Fruit fly (Drosophila melanogaster) whole organism, pupa: ENCODE results near the gene CG6051.
A peak's percentile ranks its signal among the peaks of the same experiment; 100 is the strongest.

Experiments used
- CG10348 ChIP-seq: fragments of 200-800 bp; sonication (Bioruptor generic); IDR thresholded peaks from 2 replicates; pipeline ENCODE4 v1.3.6; 2022; ENCODE audit warnings: missing biosample characterization, missing genetic modification characterization
- CG12605 ChIP-seq: fragments of 200-800 bp; sonication (Bioruptor generic); IDR thresholded peaks from 2 replicates; pipeline ENCODE4 v1.3.6; 2022; ENCODE audit warnings: missing biosample characterization, missing genetic modification characterization
- CG13204 ChIP-seq: fragments of 200-800 bp; sonication (Bioruptor generic); optimal IDR thresholded peaks from 2 replicates; lab custom pipeline; 2018; ENCODE audit warnings: missing biosample characterization, mild to moderate bottlenecking, missing genetic modification characterization, moderate library complexity
- CG14655 ChIP-seq: fragments of 200-800 bp; sonication (Bioruptor generic); optimal IDR thresholded peaks from 3 replicates; lab custom pipeline; 2017; ENCODE audit warnings: mild to moderate bottlenecking, missing biosample characterization, missing genetic modification reagents, missing genetic modification characterization
- CG15710 ChIP-seq: fragments of 200-800 bp; sonication (Bioruptor generic); optimal IDR thresholded peaks from 2 replicates; lab custom pipeline; 2018; ENCODE audit warnings: missing biosample characterization, mild to moderate bottlenecking, missing genetic modification characterization, moderate library complexity
- CG17806 ChIP-seq: fragments of 200-800 bp; sonication (Bioruptor generic); optimal IDR thresholded peaks from 2 replicates; lab custom pipeline; 2018; ENCODE audit warnings: missing biosample characterization, mild to moderate bottlenecking, missing genetic modification characterization, moderate library complexity
- CG32121 ChIP-seq: fragments of 200-800 bp; sonication (Bioruptor generic); IDR thresholded peaks from 2 replicates; pipeline ENCODE4 v1.3.6; 2022; ENCODE audit warnings: missing biosample characterization, missing genetic modification characterization
- CG34367 ChIP-seq: fragments of 200-800 bp; sonication (Bioruptor generic); optimal IDR thresholded peaks from 2 replicates; lab custom pipeline; 2018; ENCODE audit warnings: missing biosample characterization, mild to moderate bottlenecking, missing genetic modification characterization
- CG4496 ChIP-seq: fragments of 200-800 bp; sonication (Bioruptor generic); IDR thresholded peaks from 3 replicates; pipeline ENCODE4 v1.3.6; 2022; ENCODE audit warnings: missing biosample characterization, missing genetic modification characterization
- CG8159 ChIP-seq: fragments of 200-800 bp; sonication (Bioruptor generic); optimal IDR thresholded peaks from 3 replicates; lab custom pipeline; 2018; ENCODE audit warnings: missing biosample characterization, mild to moderate bottlenecking, missing genetic modification characterization, moderate library complexity
- CG8301 ChIP-seq: fragments of 200-800 bp; sonication (Bioruptor generic); optimal IDR thresholded peaks from 2 replicates; lab custom pipeline; 2018; ENCODE audit warnings: missing biosample characterization, mild to moderate bottlenecking, missing genetic modification characterization
- CG9948 ChIP-seq: fragments of 200-800 bp; sonication (Bioruptor generic); optimal IDR thresholded peaks from 2 replicates; lab custom pipeline; 2018; ENCODE audit warnings: missing biosample characterization, mild to moderate bottlenecking, missing genetic modification characterization, moderate library complexity
- D1 ChIP-seq: fragments of 200-800 bp; sonication (Bioruptor generic); optimal IDR thresholded peaks from 2 replicates; lab custom pipeline; 2018; ENCODE audit warnings: missing biosample characterization, mild to moderate bottlenecking, missing genetic modification characterization, moderate library complexity
- EcR ChIP-seq: fragments of 200-800 bp; sonication (Bioruptor generic); optimal IDR thresholded peaks from 3 replicates; lab custom pipeline; 2019; ENCODE audit warnings: missing biosample characterization, missing genetic modification characterization, mild to moderate bottlenecking, moderate library complexity, missing genetic modification reagents
- Ets98B ChIP-seq: fragments of 200-800 bp; sonication (Bioruptor generic); IDR thresholded peaks from 2 replicates; pipeline ENCODE4 v1.3.6; 2022; ENCODE audit warnings: missing biosample characterization, missing genetic modification characterization
- Pif1A ChIP-seq: fragments of 200-800 bp; sonication (Bioruptor generic); optimal IDR thresholded peaks from 3 replicates; lab custom pipeline; 2016; ENCODE audit warnings: missing biosample characterization, missing genetic modification characterization
- Pif1B ChIP-seq: fragments of 200-800 bp; sonication (Bioruptor generic); optimal IDR thresholded peaks from 3 replicates; lab custom pipeline; 2016; ENCODE audit warnings: missing biosample characterization, missing genetic modification characterization
- Snoo ChIP-seq: fragments of 200-800 bp; sonication (Bioruptor generic); optimal IDR thresholded peaks from 3 replicates; lab custom pipeline; 2017; ENCODE audit warnings: missing biosample characterization, mild to moderate bottlenecking, missing genetic modification characterization, inconsistent platforms
- fd96Ca ChIP-seq: fragments of 200-800 bp; sonication (Bioruptor generic); IDR thresholded peaks from 3 replicates; pipeline ENCODE4 v1.3.6; 2022; ENCODE audit warnings: missing biosample characterization, missing genetic modification characterization
- gl ChIP-seq: fragments of 200-800 bp; sonication (Bioruptor generic); optimal IDR thresholded peaks from 2 replicates; lab custom pipeline; 2018; ENCODE audit warnings: missing biosample characterization, mild to moderate bottlenecking, missing genetic modification characterization
- rn ChIP-seq: fragments of 200-800 bp; sonication (Bioruptor generic); IDR thresholded peaks from 2 replicates; pipeline ENCODE4 v1.3.6; 2022; ENCODE audit warnings: missing biosample characterization, missing genetic modification characterization

The CG6051 gene

DNA sequence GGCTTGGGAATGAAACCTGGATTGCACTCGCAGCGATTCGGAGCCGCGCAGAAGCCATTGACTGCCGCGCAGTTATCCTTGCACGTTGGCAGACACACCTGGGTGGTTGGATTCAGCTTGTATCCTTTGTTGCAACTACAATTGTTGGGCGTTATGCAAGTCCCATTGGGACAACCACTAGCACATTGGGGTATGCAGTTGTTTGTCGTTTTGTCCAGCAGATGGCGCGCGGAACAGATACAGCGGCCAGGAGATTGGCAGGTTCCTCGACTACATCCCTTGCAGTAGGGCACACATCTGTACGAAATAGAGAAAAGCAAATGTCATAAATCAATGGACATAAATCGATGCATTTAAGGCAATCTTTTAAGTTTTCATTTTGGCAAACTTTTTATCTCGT, 52.2 kb downstream of the CG6051 start:
- TF ChIP-seq D1 (no peak), Pif1A (GFP tag; lab: Kevin White, UChicago) (no peak)
- TF ChIP-seq, all 21 proteins: peak for 0

DNA sequence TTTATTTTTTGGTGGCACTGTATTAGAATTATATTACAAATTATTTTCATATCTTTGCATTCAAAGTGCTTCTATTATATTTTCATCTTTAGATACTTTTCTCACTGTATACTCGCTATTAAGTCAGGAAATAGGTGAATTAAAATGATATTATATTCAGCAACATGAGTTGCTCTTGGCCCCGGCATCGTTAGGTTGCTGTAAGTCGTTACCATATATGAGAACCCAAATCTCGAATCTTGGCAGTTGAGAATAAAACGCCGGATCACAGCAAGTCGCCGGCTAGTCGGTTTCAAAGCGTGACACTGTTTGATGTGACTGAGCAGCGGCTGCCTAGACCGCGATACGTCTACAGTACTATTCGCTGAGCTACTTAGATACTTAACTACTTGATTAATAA, 56.6 kb downstream of the CG6051 start, which contains the start of gene CG14259:
Gene CG14259, plus strand, starts transcription at position 301 of the 400 bp plus-strand sequence.
- TF ChIP-seq Pif1B (GFP tag; lab: Kevin White, UChicago): no peak
- TF ChIP-seq Ets98B: no peak
- no peak for TF ChIP-seq CG13204
- TF ChIP-seq EcR (GFP tag; lab: Kevin White, UChicago): no peak
- no peak for TF ChIP-seq CG10348 (GFP tag; lab: Robert Waterston, UW)
- no peak for TF ChIP-seq Pif1A (GFP tag; lab: Kevin White, UChicago)
- no peak for TF ChIP-seq CG12605 (GFP tag; lab: Robert Waterston, UW)
- no peak for TF ChIP-seq CG8159 (tag; lab: Kevin White, UChicago)

DNA sequence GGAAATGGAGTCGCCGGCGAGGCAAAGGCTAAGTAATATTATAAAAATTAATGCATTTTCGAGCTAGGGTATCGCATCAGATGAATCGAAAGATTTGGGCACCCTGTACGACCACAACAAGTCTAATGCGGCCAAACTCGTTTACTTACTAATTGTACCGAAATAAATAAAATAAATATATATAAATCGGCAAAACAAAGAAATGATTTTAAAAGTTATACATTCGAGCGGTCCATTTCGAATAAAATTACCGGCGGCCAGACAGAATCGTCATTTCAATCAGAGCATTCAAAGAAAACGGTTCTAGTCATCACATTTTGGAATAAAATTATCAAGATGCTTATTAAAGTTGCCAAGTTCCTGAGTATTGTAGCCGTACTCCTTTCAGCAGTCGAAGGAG, 58.0 kb downstream of the CG6051 start, which contains the start of gene CG14258:
Gene CG14258, plus strand, starts transcription at position 301 of the 400 bp plus-strand sequence.
- TF ChIP-seq gl (tag; lab: Kevin White, UChicago): no peak
- no peak for TF ChIP-seq CG32121 (GFP tag; lab: Robert Waterston, UW)
- no peak for TF ChIP-seq Snoo (tag; lab: Kevin White, UChicago)
- TF ChIP-seq CG8301 (tag; lab: Kevin White, UChicago): no peak

DNA sequence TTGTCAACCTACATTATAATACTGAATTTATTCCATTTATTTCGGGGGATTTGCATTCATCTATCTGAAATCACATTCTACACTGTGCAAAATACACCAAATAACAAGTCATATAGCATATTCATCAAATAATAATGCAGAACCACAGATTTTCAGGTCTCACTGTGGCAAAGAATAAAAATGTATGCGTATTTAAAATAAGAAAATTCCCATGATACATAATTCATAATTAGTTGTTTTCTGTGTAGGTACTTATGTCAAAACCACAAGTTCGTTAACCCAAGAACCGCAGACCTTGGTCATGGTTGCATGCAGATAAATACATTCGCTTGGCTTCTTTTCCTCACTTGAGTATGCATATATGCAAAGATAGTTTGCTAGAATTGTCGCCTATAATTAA, 58.6 kb downstream of the CG6051 start:
- peak; percentile 80 for TF ChIP-seq CG4496 (GFP tag; lab: Robert Waterston, UW)
- TF ChIP-seq CG15710: peak; percentile 34
- peak; percentile 34 for TF ChIP-seq Pif1A (GFP tag; lab: Kevin White, UChicago)
- no peak for TF ChIP-seq gl (tag; lab: Kevin White, UChicago)
- TF ChIP-seq CG34367 (tag; lab: Kevin White, UChicago): peak; percentile 34
- TF ChIP-seq CG8301 (tag; lab: Kevin White, UChicago): peak; percentile 31
- TF ChIP-seq CG17806: peak; percentile 36
- TF ChIP-seq CG10348 (GFP tag; lab: Robert Waterston, UW): no peak
- TF ChIP-seq CG9948: peak; percentile 50
- peak; percentile 40; the same call in 1 of the 2 replicates for TF ChIP-seq CG32121 (GFP tag; lab: Robert Waterston, UW)
- TF ChIP-seq fd96Ca: no peak
- TF ChIP-seq CG8159 (tag; lab: Kevin White, UChicago): peak; percentile 50
- TF ChIP-seq CG14655 (GFP tag; lab: Kevin White, UChicago): peak; percentile 34
- TF ChIP-seq rn (GFP tag; lab: Robert Waterston, UW): no peak
- peak; percentile 72 for TF ChIP-seq EcR (GFP tag; lab: Kevin White, UChicago)
- TF ChIP-seq, all 21 proteins: peak for 11

DNA sequence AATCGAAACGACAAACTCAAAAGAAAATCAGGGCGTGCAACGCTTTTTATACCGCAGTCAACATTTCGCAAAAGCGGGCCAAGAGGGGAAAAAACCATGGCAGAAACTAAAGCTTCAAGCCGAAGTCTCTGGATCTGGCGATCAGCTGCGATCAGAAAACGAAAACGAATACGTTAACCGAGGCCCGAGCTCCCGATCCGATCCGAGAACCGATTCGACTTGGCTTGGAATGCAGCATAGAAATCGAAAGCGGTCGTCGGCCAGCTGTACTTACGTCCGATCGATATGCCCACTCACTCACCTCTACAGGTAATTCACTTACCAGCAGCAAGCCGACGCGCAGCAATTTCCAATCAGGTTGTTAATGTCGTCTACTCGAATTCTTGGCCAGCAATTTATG, 59.8 kb downstream of the CG6051 start, which contains the start of gene Cpr97Eb:
Gene Cpr97Eb, minus strand, starts transcription at position 25 of the 400 bp plus-strand sequence.
- no peak for TF ChIP-seq Pif1B (GFP tag; lab: Kevin White, UChicago)
- peak; percentile 15; the same call in 1 of the 3 replicates for TF ChIP-seq CG4496 (GFP tag; lab: Robert Waterston, UW)
- no peak for TF ChIP-seq Snoo (tag; lab: Kevin White, UChicago)
- TF ChIP-seq EcR (GFP tag; lab: Kevin White, UChicago): peak; percentile 44
- TF ChIP-seq Ets98B: 0 out of 2 replicates have a peak, but pooled peaks have one; percentile 24
- TF ChIP-seq CG32121 (GFP tag; lab: Robert Waterston, UW): 0 out of 2 replicates have a peak, but pooled peaks have one; percentile 40

DNA sequence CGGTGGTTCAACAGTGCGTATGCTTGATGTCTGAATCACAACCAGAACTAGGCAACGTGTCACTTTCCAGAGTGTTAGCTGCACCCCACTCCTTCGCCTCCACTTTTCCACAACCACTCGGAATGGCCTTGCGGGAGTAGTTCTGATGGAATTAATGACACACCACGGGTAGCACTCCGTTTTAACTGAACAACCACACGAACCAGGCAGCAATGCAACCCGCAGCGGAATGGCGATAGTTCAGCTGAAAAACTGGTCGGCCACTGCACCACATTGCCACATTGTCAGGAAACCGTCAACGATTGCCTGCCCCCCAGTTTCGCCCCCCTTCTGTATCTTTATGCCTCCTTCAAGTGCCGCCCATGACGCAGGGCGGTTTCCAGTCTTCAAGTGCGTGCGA, 63.3 kb downstream of the CG6051 start, which contains the start of gene Cpr97Ea:
Gene Cpr97Ea, minus strand, starts transcription at position 230 of the 400 bp plus-strand sequence.
- TF ChIP-seq CG34367 (tag; lab: Kevin White, UChicago): no peak
- no peak for TF ChIP-seq Ets98B
- peak; percentile 70 for TF ChIP-seq EcR (GFP tag; lab: Kevin White, UChicago)
- TF ChIP-seq CG32121 (GFP tag; lab: Robert Waterston, UW): no peak
- TF ChIP-seq CG13204: peak; percentile 53
- no peak for TF ChIP-seq rn (GFP tag; lab: Robert Waterston, UW)
- no peak for TF ChIP-seq fd96Ca
- no peak for TF ChIP-seq CG9948
- no peak for TF ChIP-seq CG10348 (GFP tag; lab: Robert Waterston, UW)
- no peak for TF ChIP-seq Pif1A (GFP tag; lab: Kevin White, UChicago)
- TF ChIP-seq, all 21 proteins: peak for 2

DNA sequence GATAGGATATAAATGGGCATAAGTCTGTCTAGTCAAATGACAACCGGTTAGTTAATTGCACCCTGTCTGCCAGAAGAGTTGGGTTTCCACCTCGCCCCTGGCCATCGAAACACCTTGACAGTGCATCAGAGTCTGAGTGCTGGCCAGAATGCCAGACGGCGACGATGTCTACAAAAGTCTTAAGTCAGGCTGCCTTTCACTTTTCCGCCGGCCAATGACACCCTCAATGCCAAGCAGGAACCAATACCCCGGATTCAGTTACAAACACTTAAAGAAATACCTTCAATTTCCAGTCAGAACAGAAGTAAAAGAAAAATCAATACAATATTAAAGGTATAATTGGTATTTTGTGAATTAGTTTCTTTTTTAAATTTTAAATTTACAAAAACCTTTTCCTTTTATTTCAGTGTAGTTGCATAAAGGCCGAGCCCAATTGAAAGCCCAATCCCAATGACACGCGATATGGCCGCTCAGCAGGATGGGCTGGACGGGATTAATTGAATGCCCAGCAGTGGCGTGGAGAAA, 66.3 kb downstream of the CG6051 start:
- TF ChIP-seq gl (tag; lab: Kevin White, UChicago) (peak; percentile 11), Pif1B (GFP tag; lab: Kevin White, UChicago) (no peak), CG9948 (peak; percentile 18), D1 (no peak), Ets98B (0 out of 2 replicates have a peak, but pooled peaks have one; percentile 10), Pif1A (GFP tag; lab: Kevin White, UChicago) (peak; percentile 62), CG15710 (no peak), rn (GFP tag; lab: Robert Waterston, UW) (no peak), CG8301 (tag; lab: Kevin White, UChicago) (peak; percentile 6), CG34367 (tag; lab: Kevin White, UChicago) (no peak), CG17806 (peak; percentile 54), CG8159 (tag; lab: Kevin White, UChicago) (peak; percentile 74), EcR (GFP tag; lab: Kevin White, UChicago) (peak; percentile 91), CG13204 (no peak), CG32121 (GFP tag; lab: Robert Waterston, UW) (peak; percentile 25; the same call in 1 of the 2 replicates), CG10348 (GFP tag; lab: Robert Waterston, UW) (no peak), fd96Ca (no peak), CG14655 (GFP tag; lab: Kevin White, UChicago) (peak; percentile 42), CG12605 (GFP tag; lab: Robert Waterston, UW) (peak; percentile 62), Snoo (tag; lab: Kevin White, UChicago) (no peak), CG4496 (GFP tag; lab: Robert Waterston, UW) (peak; percentile 70; the same call in 2 of the 3 replicates)
